Worm (Caenorhabditis elegans) whole organism, young adult: ENCODE measurements around the gene F20D6.5.

Experiments
- B0336.3 ChIP-seq: fragments of 200-800 bp; sonication (Bioruptor generic); IDR thresholded peaks from 2 replicates; pipeline ENCODE4 v1.3.6; 2022; ENCODE audit warnings: missing genetic modification characterization, missing compliant biosample characterization
- F22D6.2 ChIP-seq: sonication (generic microtip); optimal IDR thresholded peaks from 2 replicates; lab custom pipeline; 2016; ENCODE audit warnings: mild to moderate bottlenecking, missing genetic modification characterization, missing compliant biosample characterization
- F49E8.2 ChIP-seq: sonication (generic microtip); optimal IDR thresholded peaks from 3 replicates; lab custom pipeline; 2017; ENCODE audit warnings: missing genetic modification characterization, mild to moderate bottlenecking, missing compliant biosample characterization, antibody characterized with exemption, moderate library complexity; ENCODE audit not compliant: insufficient read depth
- Y53F4B.3 ChIP-seq: fragments of 200-800 bp; sonication (Bioruptor generic); IDR thresholded peaks from 2 replicates; pipeline ENCODE4 v1.3.6; 2022; ENCODE audit warnings: missing genetic modification reagents, missing genetic modification characterization, missing compliant biosample characterization
- ZK185.1 ChIP-seq: sonication (generic microtip); optimal IDR thresholded peaks from 2 replicates; lab custom pipeline; 2016; ENCODE audit warnings: mild to moderate bottlenecking, missing genetic modification characterization, missing compliant biosample characterization; ENCODE audit not compliant: poor library complexity, severe bottlenecking
- attf-5 ChIP-seq: fragments of 200-800 bp; sonication (Bioruptor generic); optimal IDR thresholded peaks from 2 replicates; lab custom pipeline; 2018; ENCODE audit warnings: mild to moderate bottlenecking, missing genetic modification characterization, missing compliant biosample characterization
- attf-6 ChIP-seq: fragments of 200-800 bp; sonication (Bioruptor generic); IDR thresholded peaks from 2 replicates; pipeline ENCODE4 v1.3.6; 2022; ENCODE audit warnings: missing genetic modification reagents, missing genetic modification characterization, missing compliant biosample characterization
- cebp-1 ChIP-seq, 2 experiments: fragments of 200-800 bp in 1 of 2; sonication (Bioruptor generic) in 1 of 2; sonication (generic microtip) in 1 of 2; IDR thresholded peaks in 1 of 2; optimal IDR thresholded peaks in 1 of 2; 2 replicates each; pipeline versions ENCODE4 v1.3.6 to Lab custom; 2017 to 2022; ENCODE audit warnings: missing compliant biosample characterization in 2 of 2, missing genetic modification characterization in 2 of 2, mild to moderate bottlenecking in 1 of 2, missing genetic modification reagents in 1 of 2, moderate library complexity in 1 of 2
- hlh-26 ChIP-seq: fragments of 200-800 bp; sonication (Bioruptor generic); conservative IDR thresholded peaks from 2 replicates; pipeline ENCODE4 v1.3.6; 2022; ENCODE audit warnings: missing genetic modification reagents, missing genetic modification characterization, missing compliant biosample characterization
- hmg-1.2 ChIP-seq: fragments of 200-800 bp; sonication (Bioruptor generic); IDR thresholded peaks from 2 replicates; pipeline ENCODE4 v1.3.6; 2022; ENCODE audit warnings: missing genetic modification reagents, missing genetic modification characterization, missing compliant biosample characterization
- hrde-1 ChIP-seq: sonication (generic microtip); optimal IDR thresholded peaks from 2 replicates; lab custom pipeline; 2016; ENCODE audit warnings: missing genetic modification characterization, mild to moderate bottlenecking, missing compliant biosample characterization, moderate library complexity, missing genotype, missing genetic modification reagents, borderline replicate concordance
- hsf-1 ChIP-seq: fragments of 200-800 bp; sonication (Bioruptor generic); IDR thresholded peaks from 2 replicates; pipeline ENCODE4 v1.3.6; 2022; ENCODE audit warnings: missing genetic modification reagents, missing genetic modification characterization, missing compliant biosample characterization
- lin-26 ChIP-seq: fragments of 200-800 bp; sonication (Bioruptor generic); IDR thresholded peaks from 2 replicates; pipeline ENCODE4 v1.3.6; 2022; ENCODE audit warnings: missing genetic modification reagents, missing genetic modification characterization, missing compliant biosample characterization
- lin-35 ChIP-seq, 3 experiments: fragments of 150-350 bp in 2 of 3; sonication (generic microtip) in 1 of 3; optimal IDR thresholded peaks; 2 replicates each; lab custom pipeline; 2014 to 2018; ENCODE audit warnings: missing biosample characterization in 3 of 3, missing genetic modification characterization in 3 of 3, missing genetic modification reagents in 3 of 3
- lin-54 ChIP-seq: fragments of 200-800 bp; sonication (Bioruptor generic); optimal IDR thresholded peaks from 2 replicates; lab custom pipeline; 2018; ENCODE audit warnings: mild to moderate bottlenecking, missing genetic modification characterization, missing compliant biosample characterization
- madf-3 ChIP-seq: fragments of 200-800 bp; sonication (Bioruptor generic); IDR thresholded peaks from 2 replicates; pipeline ENCODE4 v1.3.6; 2022; ENCODE audit warnings: missing genetic modification reagents, missing genetic modification characterization, missing compliant biosample characterization
- madf-6 ChIP-seq: fragments of 200-800 bp; sonication (Bioruptor generic); IDR thresholded peaks from 2 replicates; pipeline ENCODE4 v1.3.6; 2022; ENCODE audit warnings: missing genetic modification reagents, missing genetic modification characterization, missing compliant biosample characterization
- mes-4 ChIP-seq: sonication (generic microtip); optimal IDR thresholded peaks from 2 replicates; lab custom pipeline; 2016; ENCODE audit warnings: missing genotype, missing genetic modification characterization, missing compliant biosample characterization
- nfyb-1 ChIP-seq: fragments of 200-800 bp; sonication (Bioruptor generic); IDR thresholded peaks from 2 replicates; pipeline ENCODE4 v1.3.6; 2022; ENCODE audit warnings: missing genetic modification reagents, missing genetic modification characterization, missing compliant biosample characterization
- nhr-80 ChIP-seq: sonication (generic microtip); optimal IDR thresholded peaks from 2 replicates; lab custom pipeline; 2016; ENCODE audit warnings: missing genetic modification characterization, missing compliant biosample characterization
- pbrm-1 ChIP-seq: fragments of 200-800 bp; sonication (Bioruptor generic); IDR thresholded peaks from 2 replicates; pipeline ENCODE4 v1.3.6; 2022; ENCODE audit warnings: missing genetic modification reagents, missing genetic modification characterization, missing compliant biosample characterization
- rpc-1 ChIP-seq, 2 experiments: fragments of 150-350 bp in 1 of 2; sonication (generic microtip) in 1 of 2; optimal IDR thresholded peaks; 2 replicates each; lab custom pipeline; 2014 to 2018; ENCODE audit warnings: missing biosample characterization in 1 of 2, missing genetic modification characterization in 1 of 2, missing genetic modification reagents in 1 of 2, missing genotype in 1 of 2
- snpc-1.1 ChIP-seq: sonication (generic microtip); optimal IDR thresholded peaks from 2 replicates; lab custom pipeline; 2017; ENCODE audit warnings: missing genetic modification characterization, mild to moderate bottlenecking, missing compliant biosample characterization, antibody characterized with exemption, moderate library complexity, missing genotype, missing genetic modification reagents; ENCODE audit not compliant: insufficient read depth
- snpc-4 ChIP-seq, 5 experiments: fragments of 150-350 bp in 1 of 5; sonication (generic microtip) in 4 of 5; optimal IDR thresholded peaks; 2 replicates each; lab custom pipeline; 2014 to 2018; ENCODE audit warnings: missing genetic modification characterization in 5 of 5, missing biosample characterization in 3 of 5, antibody characterized with exemption in 2 of 5, mild to moderate bottlenecking in 2 of 5, missing compliant biosample characterization in 2 of 5, missing genotype in 2 of 5, moderate library complexity in 2 of 5, missing genetic modification reagents in 1 of 5
- tlf-1 ChIP-seq: fragments of 200-800 bp; sonication (Bioruptor generic); optimal IDR thresholded peaks from 2 replicates; lab custom pipeline; 2018; ENCODE audit warnings: mild to moderate bottlenecking, missing genetic modification characterization, missing compliant biosample characterization
- ztf-26 ChIP-seq: sonication (generic microtip); optimal IDR thresholded peaks from 2 replicates; lab custom pipeline; 2017; ENCODE audit warnings: missing genetic modification characterization, missing compliant biosample characterization

F20D6.5 gene

ce11 chrV:8130149-8130661 lies 31.6 kb upstream of the F20D6.5 start, which contains the start of gene snap-1 (continued):
- TF ChIP-seq lin-35 (GFP tag; optimal IDR thresholded peaks at IDR 0.05; lab: Kevin White, UChicago), result peak in 1 of 3 experiments; percentile 44
- TF ChIP-seq F22D6.2 (tag; lab: Kevin White, UChicago), result no peak
- peak; percentile 45; the same call in 1 of the 2 replicates for TF ChIP-seq hmg-1.2 (GFP tag; lab: Robert Waterston, UW)
- TF ChIP-seq pbrm-1, result peak; percentile 27; the same call in 1 of the 2 replicates

DNA sequence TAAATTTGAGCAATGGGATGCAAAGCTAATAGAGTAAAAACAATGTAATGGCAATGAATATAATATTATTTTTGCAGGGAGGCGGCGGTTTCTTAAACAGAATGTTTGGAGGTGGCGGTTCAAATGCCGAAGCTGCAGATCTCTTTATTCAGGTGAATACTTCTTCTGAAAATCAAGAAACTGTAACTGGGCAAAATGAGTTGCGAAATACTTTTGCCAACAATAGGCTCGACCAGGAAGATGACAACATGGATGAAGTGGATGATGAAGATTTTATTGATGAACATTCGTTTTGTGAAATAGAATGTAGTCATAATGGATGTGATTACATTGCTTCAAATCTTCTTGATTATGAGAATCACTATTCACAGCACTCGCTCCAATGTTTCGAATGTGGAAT lies 30.9 kb upstream of the F20D6.5 start:
- TF ChIP-seq hlh-26 (GFP tag; lab: Robert Waterston, UW) (no peak), madf-3 (GFP tag; lab: Robert Waterston, UW) (0 out of 2 replicates have a peak, but pooled peaks have one; percentile 62), cebp-1 (GFP tag; IDR thresholded peaks at IDR 0.05; lab: Robert Waterston, UW) (no peak), cebp-1 (tag; optimal IDR thresholded peaks at IDR 0.05; lab: Kevin White, UChicago) (peak; percentile 59), madf-6 (0 out of 2 replicates have a peak, but pooled peaks have one; percentile 14)

DNA sequence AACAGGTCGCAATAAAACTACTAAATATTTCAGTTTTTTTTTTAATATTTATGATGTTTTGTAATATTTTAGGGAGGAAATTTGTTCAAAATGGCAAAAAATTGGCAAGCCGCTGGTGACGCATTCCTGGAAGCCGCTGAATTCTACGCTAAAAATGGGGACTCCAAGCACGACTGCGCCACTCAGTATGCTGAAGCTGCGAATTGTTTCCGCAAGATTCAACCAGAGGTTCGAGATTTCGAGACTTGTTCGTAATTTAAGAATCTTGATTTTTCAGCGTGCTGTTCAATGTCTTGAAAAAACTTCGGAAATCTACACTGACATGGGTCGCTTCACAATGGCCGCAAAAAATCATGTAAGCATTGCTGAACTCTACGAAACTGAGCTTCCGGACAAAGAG lies 30.1 kb upstream of the F20D6.5 start:
- TF ChIP-seq attf-6, result 0 out of 2 replicates have a peak, but pooled peaks have one; percentile 33
- 0 out of 2 replicates have a peak, but pooled peaks have one; percentile 40 for TF ChIP-seq lin-26 (GFP tag; lab: Robert Waterston, UW)
- TF ChIP-seq hmg-1.2 (GFP tag; lab: Robert Waterston, UW), result 0 out of 2 replicates have a peak, but pooled peaks have one; percentile 3
- no peak for TF ChIP-seq snpc-4 (GFP tag; optimal IDR thresholded peaks at IDR 0.05; lab: Kevin White, UChicago)
- TF ChIP-seq snpc-4 (tag; optimal IDR thresholded peaks at IDR 0.05; lab: Kevin White, UChicago), result peak in 1 of 4 experiments; percentile 5
- TF ChIP-seq F49E8.2 (tag; lab: Kevin White, UChicago), result no peak
- no peak for TF ChIP-seq ztf-26 (tag; lab: Kevin White, UChicago)
- 0 out of 2 replicates have a peak, but pooled peaks have one; percentile 48 for TF ChIP-seq nfyb-1 (GFP tag; lab: Robert Waterston, UW)
- TF ChIP-seq B0336.3 (GFP tag; lab: Robert Waterston, UW), result peak; percentile 56; the same call in 1 of the 2 replicates
- TF ChIP-seq cebp-1 (GFP tag; IDR thresholded peaks at IDR 0.05; lab: Robert Waterston, UW), result no peak
- peak; percentile 9 for TF ChIP-seq cebp-1 (tag; optimal IDR thresholded peaks at IDR 0.05; lab: Kevin White, UChicago)
- TF ChIP-seq hsf-1, result 0 out of 2 replicates have a peak, but pooled peaks have one; percentile 57

- no peak for TF ChIP-seq hlh-26 (GFP tag; lab: Robert Waterston, UW)
- TF ChIP-seq attf-5, result no peak
- TF ChIP-seq tlf-1 (GFP tag; lab: Kevin White, UChicago), result no peak
- TF ChIP-seq mes-4 (tag; lab: Kevin White, UChicago), result no peak
- no peak for TF ChIP-seq Y53F4B.3
- peak; percentile 14 for TF ChIP-seq nhr-80
- no peak for TF ChIP-seq ZK185.1 (tag; lab: Kevin White, UChicago)
- no peak for TF ChIP-seq rpc-1 (optimal IDR thresholded peaks at IDR 0.05; lab: Kevin White, UChicago)
- no peak for TF ChIP-seq rpc-1 (tag; optimal IDR thresholded peaks at IDR 0.05; lab: Kevin White, UChicago)
These were observed 28.8 kb upstream of the F20D6.5 start, which contains the start of gene D1014.4 for ce11 chrV:8132926-8133325. Gene D1014.4, plus strand, starts transcription at chrV:8133226.

DNA sequence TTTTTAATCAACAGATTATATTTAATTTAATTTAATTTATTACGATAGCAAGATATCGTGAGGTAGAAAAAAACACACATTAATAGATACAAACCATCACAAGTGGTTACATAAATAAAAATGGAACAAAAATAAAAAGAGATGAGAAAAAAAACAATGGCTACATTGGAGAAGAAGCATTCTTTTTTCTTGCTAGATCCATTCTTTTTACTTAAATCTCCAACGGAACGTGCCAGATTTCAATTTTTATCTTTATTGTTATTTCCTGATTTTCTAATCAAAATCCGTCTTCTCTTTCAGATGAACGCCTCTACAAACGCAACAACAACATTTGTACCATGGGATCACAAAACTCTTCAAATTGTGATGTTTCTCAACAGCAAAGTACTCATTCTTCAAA lies 18.2 kb upstream of the F20D6.5 start, which contains the start of gene D1014.2:
TSS of gene D1014.2 (plus strand) at position 301 of the 400 bp plus-strand sequence.
- TF ChIP-seq hrde-1 (tag; lab: Kevin White, UChicago) (no peak), snpc-1.1 (tag; lab: Kevin White, UChicago) (no peak), lin-54 (no peak)
- TF ChIP-seq, all 124 proteins: peak for 0
